Worm (Caenorhabditis elegans): ENCODE data around the gene skp-1.

Gene skp-1

DNA sequence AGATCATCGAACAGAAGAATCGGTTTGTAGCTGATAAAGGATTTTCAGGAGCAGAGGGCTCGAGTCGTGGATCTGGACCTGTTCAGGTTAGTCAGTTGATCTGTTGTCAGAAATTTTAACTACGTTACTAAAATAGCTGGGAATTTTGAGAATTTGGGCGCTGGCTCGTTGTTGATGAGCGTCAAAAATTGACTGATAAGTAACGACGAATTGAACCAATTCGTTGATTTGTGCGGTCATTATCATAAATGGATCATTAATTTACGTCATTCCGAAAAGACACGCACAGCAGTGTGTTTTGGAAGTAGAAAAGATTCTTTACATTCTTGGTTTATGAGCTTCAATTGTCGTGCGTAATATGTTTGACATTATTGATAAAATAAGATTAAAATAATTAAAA, 2.5 kb downstream of the skp-1 start:
- peak; percentile 19 for TF ChIP-seq fos-1 (tag; optimal IDR thresholded peaks at IDR 0.05)
- no peak for TF ChIP-seq crh-2 (tag; optimal IDR thresholded peaks at IDR 0.05)
- TF ChIP-seq sma-9 (GFP tag; optimal IDR thresholded peaks at IDR 0.05): peak; percentile 43
- TF ChIP-seq sma-9 (tag; optimal IDR thresholded peaks at IDR 0.05): no peak

ce11 chrV:11648435-11648834, 3.2 kb downstream of the skp-1 start:
- TF ChIP-seq snpc-4 (tag; optimal IDR thresholded peaks at IDR 0.05) (no peak), gmeb-1 (tag; optimal IDR thresholded peaks at IDR 0.05) (no peak), nhr-6 (tag; optimal IDR thresholded peaks at IDR 0.05) (no peak), elt-3 (tag; optimal IDR thresholded peaks at IDR 0.05) (no peak), ceh-82 (tag; optimal IDR thresholded peaks at IDR 0.05) (no peak), sma-9 (GFP tag; optimal IDR thresholded peaks at IDR 0.05) (peak; percentile 84), sma-9 (tag; optimal IDR thresholded peaks at IDR 0.05) (no peak), egl-27 (tag; optimal IDR thresholded peaks at IDR 0.05) (no peak), sma-3 (GFP tag; optimal IDR thresholded peaks at IDR 0.05) (peak; percentile 27), alr-1 (tag; optimal IDR thresholded peaks at IDR 0.05) (no peak), F13H6.1 (tag; optimal IDR thresholded peaks at IDR 0.05) (no peak), nhr-21 (tag; optimal IDR thresholded peaks at IDR 0.05) (no peak), ceh-16 (tag; optimal IDR thresholded peaks at IDR 0.05) (no peak), nhr-25 (tag; optimal IDR thresholded peaks at IDR 0.05) (no peak), lin-11 (tag; optimal IDR thresholded peaks at IDR 0.05) (no peak), unc-62 (GFP tag; optimal IDR thresholded peaks at IDR 0.05) (no peak), mbf-1 (tag; optimal IDR thresholded peaks at IDR 0.05) (no peak), nhr-77 (tag; optimal IDR thresholded peaks at IDR 0.05) (no peak), mdl-1 (tag; optimal IDR thresholded peaks at IDR 0.05) (no peak), crh-2 (tag; optimal IDR thresholded peaks at IDR 0.05) (peak; percentile 56), skn-1 (tag; optimal IDR thresholded peaks at IDR 0.05) (peak; percentile 14), elt-1 (tag; optimal IDR thresholded peaks at IDR 0.05) (no peak), nhr-11 (tag; optimal IDR thresholded peaks at IDR 0.05) (no peak), ZK546.5 (tag; optimal IDR thresholded peaks at IDR 0.05) (no peak), lin-39 (tag; optimal IDR thresholded peaks at IDR 0.05) (no peak), nhr-12 (tag; optimal IDR thresholded peaks at IDR 0.05) (no peak), unc-39 (tag; optimal IDR thresholded peaks at IDR 0.05) (no peak), aly-2 (tag; optimal IDR thresholded peaks at IDR 0.05) (no peak), Y55F3AM.14 (GFP tag; optimal IDR thresholded peaks at IDR 0.05) (no peak), ama-1 (optimal IDR thresholded peaks at IDR 0.05) (no peak), unc-55 (GFP tag; optimal IDR thresholded peaks at IDR 0.05) (no peak), lsy-2 (tag; optimal IDR thresholded peaks at IDR 0.05) (no peak), R02D3.7 (tag; optimal IDR thresholded peaks at IDR 0.05) (no peak), lin-13 (GFP tag; optimal IDR thresholded peaks at IDR 0.05) (no peak), C34F6.9 (tag; optimal IDR thresholded peaks at IDR 0.05) (no peak), ztf-11 (tag; optimal IDR thresholded peaks at IDR 0.05) (no peak), peb-1 (tag; optimal IDR thresholded peaks at IDR 0.05) (no peak), fos-1 (tag; optimal IDR thresholded peaks at IDR 0.05) (peak; percentile 51), nhr-237 (tag; optimal IDR thresholded peaks at IDR 0.05) (no peak)

ce11 chrV:11649254-11649653, 4.0 kb downstream of the skp-1 start:
- TF ChIP-seq nhr-10 (tag; optimal IDR thresholded peaks at IDR 0.05): no peak
- TF ChIP-seq crh-2 (tag; optimal IDR thresholded peaks at IDR 0.05): peak; percentile 43
- peak; percentile 89 for TF ChIP-seq sma-9 (GFP tag; optimal IDR thresholded peaks at IDR 0.05)
- no peak for TF ChIP-seq sma-9 (tag; optimal IDR thresholded peaks at IDR 0.05)
- TF ChIP-seq C34F6.9 (tag; optimal IDR thresholded peaks at IDR 0.05): no peak
- no peak for TF ChIP-seq nhr-21 (tag; optimal IDR thresholded peaks at IDR 0.05)
- peak; percentile 55 for TF ChIP-seq sma-3 (GFP tag; optimal IDR thresholded peaks at IDR 0.05)
- no peak for TF ChIP-seq Y55F3AM.14 (GFP tag; optimal IDR thresholded peaks at IDR 0.05)
- no peak for TF ChIP-seq ceh-82 (tag; optimal IDR thresholded peaks at IDR 0.05)
- no peak for TF ChIP-seq sem-4 (tag; optimal IDR thresholded peaks at IDR 0.05)
- no peak for TF ChIP-seq nhr-25 (tag; optimal IDR thresholded peaks at IDR 0.05)

- no peak for TF ChIP-seq dmd-4 (tag; optimal IDR thresholded peaks at IDR 0.05)
- TF ChIP-seq ztf-11 (tag; optimal IDR thresholded peaks at IDR 0.05): no peak
- TF ChIP-seq nhr-129 (tag; optimal IDR thresholded peaks at IDR 0.05): no peak
- TF ChIP-seq sma-9 (GFP tag; optimal IDR thresholded peaks at IDR 0.05): peak; percentile 82
- no peak for TF ChIP-seq sma-9 (tag; optimal IDR thresholded peaks at IDR 0.05)
- TF ChIP-seq mab-5 (tag; optimal IDR thresholded peaks at IDR 0.05): no peak
- no peak for TF ChIP-seq lsy-2 (tag; optimal IDR thresholded peaks at IDR 0.05)
- TF ChIP-seq fos-1 (tag; optimal IDR thresholded peaks at IDR 0.05): peak; percentile 79
- TF ChIP-seq aly-2 (tag; optimal IDR thresholded peaks at IDR 0.05): no peak
- TF ChIP-seq lin-13 (GFP tag; optimal IDR thresholded peaks at IDR 0.05): no peak
- no peak for TF ChIP-seq lin-39 (tag; optimal IDR thresholded peaks at IDR 0.05)
- TF ChIP-seq alr-1 (tag; optimal IDR thresholded peaks at IDR 0.05): no peak
- TF ChIP-seq zag-1 (tag; optimal IDR thresholded peaks at IDR 0.05): no peak
- TF ChIP-seq nhr-77 (tag; optimal IDR thresholded peaks at IDR 0.05): no peak
- no peak for TF ChIP-seq blmp-1 (tag; optimal IDR thresholded peaks at IDR 0.05; ENCODE audit: insufficient read depth)
- no peak for TF ChIP-seq ZK546.5 (tag; optimal IDR thresholded peaks at IDR 0.05)
- no peak for TF ChIP-seq elt-1 (tag; optimal IDR thresholded peaks at IDR 0.05)
- TF ChIP-seq nhr-21 (tag; optimal IDR thresholded peaks at IDR 0.05): no peak
- no peak for TF ChIP-seq C34F6.9 (tag; optimal IDR thresholded peaks at IDR 0.05)
- no peak for TF ChIP-seq ama-1 (optimal IDR thresholded peaks at IDR 0.05)
- no peak for TF ChIP-seq nhr-12 (tag; optimal IDR thresholded peaks at IDR 0.05)
- no peak for TF ChIP-seq nhr-10 (tag; optimal IDR thresholded peaks at IDR 0.05)
- TF ChIP-seq nhr-6 (tag; optimal IDR thresholded peaks at IDR 0.05): no peak
- no peak for TF ChIP-seq nhr-23 (tag; optimal IDR thresholded peaks at IDR 0.05)
- no peak for TF ChIP-seq unc-62 (GFP tag; optimal IDR thresholded peaks at IDR 0.05)
- TF ChIP-seq Y55F3AM.14 (GFP tag; optimal IDR thresholded peaks at IDR 0.05): no peak
Measured at ce11 chrV:11650720-11651119, 5.4 kb downstream of the skp-1 start, which contains the start of gene zip-10. zip-10 (minus strand) TSS chrV:11650762.

Data from whole organism, L2 larva.